Fruit fly (Drosophila melanogaster): Measurements from ENCODE around the gene Cad86C.

DNA sequence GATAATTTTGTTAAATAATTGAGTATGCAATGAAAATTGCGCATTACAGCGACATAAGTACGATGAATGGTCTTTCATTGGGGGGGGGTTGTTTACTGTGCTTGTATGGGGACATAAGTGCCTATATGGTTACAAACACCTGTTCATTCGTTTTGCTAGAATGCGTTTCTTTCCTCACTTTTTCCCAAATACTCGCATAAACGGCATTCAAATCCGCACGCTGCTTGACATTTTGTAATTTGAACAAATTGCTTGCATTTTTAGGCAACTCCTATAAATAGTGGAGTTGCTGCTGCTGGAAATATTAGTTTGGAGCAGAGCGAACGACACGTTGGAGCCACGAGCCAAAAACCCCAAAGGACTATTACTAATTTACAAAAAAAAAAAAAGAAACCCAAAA, 47.6 kb upstream of the Cad86C start, which contains the start of gene Desi:
- TF ChIP-seq Myc (optimal IDR thresholded peaks at IDR 0.05) = no peak
- TF ChIP-seq h (optimal IDR thresholded peaks at IDR 0.05) = no peak
- TF ChIP-seq psq (optimal IDR thresholded peaks at IDR 0.05) = no peak

All from Kc167 (cell line).